Fruit fly (Drosophila melanogaster) whole organism, embryonic: ENCODE data around the gene alpha-Est7.

ENCODE experiments used
- Bgb ChIP-seq: fragments of 200-800 bp; sonication (Bioruptor generic); IDR thresholded peaks from 2 replicates; pipeline ENCODE4 v1.3.6; 2022; ENCODE audit warnings: missing biosample characterization, missing genetic modification characterization; ENCODE audit not compliant: partially characterized antibody
- CG1024 ChIP-seq: fragments of 200-800 bp; sonication (Bioruptor generic); IDR thresholded peaks from 2 replicates; pipeline ENCODE4 v1.3.6; 2022; ENCODE audit warnings: missing biosample characterization, missing genetic modification characterization
- CG10543 ChIP-seq: fragments of 200-800 bp; sonication (Bioruptor generic); optimal IDR thresholded peaks from 3 replicates; lab custom pipeline; 2017; ENCODE audit warnings: missing biosample characterization, mild to moderate bottlenecking, missing genetic modification characterization, moderate library complexity
- CG11723 ChIP-seq: fragments of 200-800 bp; sonication (Bioruptor generic); optimal IDR thresholded peaks from 2 replicates; lab custom pipeline; 2017; ENCODE audit warnings: missing biosample characterization, mild to moderate bottlenecking, missing genetic modification characterization
- CG12219 ChIP-seq: fragments of 200-800 bp; sonication (Bioruptor generic); optimal IDR thresholded peaks from 3 replicates; lab custom pipeline; 2018; ENCODE audit warnings: missing biosample characterization, mild to moderate bottlenecking, missing genetic modification characterization
- CG12769 ChIP-seq: fragments of 200-800 bp; sonication (Bioruptor generic); optimal IDR thresholded peaks from 2 replicates; lab custom pipeline; 2019; ENCODE audit warnings: missing biosample characterization, mild to moderate bottlenecking, missing genetic modification characterization, moderate library complexity
- CG13287 ChIP-seq: fragments of 200-800 bp; sonication (Bioruptor generic); IDR thresholded peaks from 2 replicates; pipeline ENCODE4 v1.3.6; 2022; ENCODE audit warnings: missing biosample characterization, missing genetic modification characterization; ENCODE audit not compliant: partially characterized antibody
- CG13296 ChIP-seq: fragments of 200-800 bp; sonication (Bioruptor generic); optimal IDR thresholded peaks from 3 replicates; lab custom pipeline; 2018; ENCODE audit warnings: missing biosample characterization, mild to moderate bottlenecking, missing genetic modification characterization
- CG13424 ChIP-seq: fragments of 200-800 bp; sonication (Bioruptor generic); optimal IDR thresholded peaks from 2 replicates; lab custom pipeline; 2019; ENCODE audit warnings: missing biosample characterization, mild to moderate bottlenecking, missing genetic modification characterization, moderate library complexity
- CG13894 ChIP-seq: fragments of 200-800 bp; sonication (Bioruptor generic); optimal IDR thresholded peaks from 3 replicates; lab custom pipeline; 2018; ENCODE audit warnings: missing biosample characterization, mild to moderate bottlenecking, missing genetic modification characterization, moderate library complexity
- CG14014 ChIP-seq: fragments of 200-800 bp; sonication (Bioruptor generic); IDR thresholded peaks from 2 replicates; pipeline ENCODE4 v1.3.6; 2022; ENCODE audit warnings: missing biosample characterization, missing genetic modification characterization
- CG15514 ChIP-seq: fragments of 200-800 bp; sonication (Bioruptor generic); optimal IDR thresholded peaks from 3 replicates; lab custom pipeline; 2017; ENCODE audit warnings: missing biosample characterization, missing genetic modification characterization, mild to moderate bottlenecking, moderate library complexity, missing genetic modification reagents
- CG15696 ChIP-seq: fragments of 200-800 bp; sonication (Bioruptor generic); optimal IDR thresholded peaks from 2 replicates; lab custom pipeline; 2019; ENCODE audit warnings: missing biosample characterization, mild to moderate bottlenecking, missing genetic modification characterization, moderate library complexity
- CG16779 ChIP-seq: fragments of 200-800 bp; sonication (Bioruptor generic); IDR thresholded peaks from 2 replicates; pipeline ENCODE4 v1.3.6; 2022; ENCODE audit warnings: missing biosample characterization, missing genetic modification characterization
- CG18619 ChIP-seq: fragments of 200-800 bp; sonication (Bioruptor generic); optimal IDR thresholded peaks from 3 replicates; lab custom pipeline; 2017; ENCODE audit warnings: missing biosample characterization, mild to moderate bottlenecking, missing genetic modification characterization
- CG32532 ChIP-seq: fragments of 200-800 bp; sonication (Bioruptor generic); IDR thresholded peaks from 2 replicates; pipeline ENCODE4 v1.3.6; 2022; ENCODE audit warnings: missing biosample characterization, missing genetic modification characterization
- CG34224 ChIP-seq: fragments of 200-800 bp; sonication (Bioruptor generic); IDR thresholded peaks from 3 replicates; pipeline ENCODE4 v1.3.6; 2022; ENCODE audit warnings: missing biosample characterization, missing genetic modification characterization; ENCODE audit not compliant: partially characterized antibody
- CG34376 ChIP-seq: fragments of 200-800 bp; sonication (Bioruptor generic); optimal IDR thresholded peaks from 2 replicates; lab custom pipeline; 2018; ENCODE audit warnings: missing biosample characterization, mild to moderate bottlenecking, missing genetic modification characterization
- CG34422 ChIP-seq: fragments of 200-800 bp; sonication (Bioruptor generic); IDR thresholded peaks from 3 replicates; pipeline ENCODE4 v1.3.6; 2022; ENCODE audit warnings: missing biosample characterization, missing genetic modification characterization
- CG42726 ChIP-seq: fragments of 200-800 bp; sonication (Bioruptor generic); IDR thresholded peaks from 2 replicates; pipeline ENCODE4 v1.3.6; 2022; ENCODE audit warnings: missing biosample characterization, missing genetic modification characterization; ENCODE audit not compliant: partially characterized antibody
- CG6175 ChIP-seq: fragments of 200-800 bp; sonication (Bioruptor generic); IDR thresholded peaks from 3 replicates; pipeline ENCODE4 v1.3.6; 2022; ENCODE audit warnings: missing biosample characterization, missing genetic modification characterization
- Dbx ChIP-seq: fragments of 200-800 bp; sonication (Bioruptor generic); IDR thresholded peaks from 3 replicates; pipeline ENCODE4 v1.3.6; 2022; ENCODE audit warnings: missing biosample characterization, missing genetic modification characterization
- Deaf1 ChIP-seq: fragments of 200-800 bp; optimal IDR thresholded peaks from 3 replicates; lab custom pipeline; 2019; ENCODE audit warnings: missing biosample characterization, mild to moderate bottlenecking, missing genetic modification characterization, moderate library complexity
- Eip74EF ChIP-seq, 2 experiments: fragments of 200-800 bp in 1 of 2; fragments of >200 bp in 1 of 2; sonication (Bioruptor generic) in 1 of 2; optimal IDR thresholded peaks; 2 replicates each; lab custom pipeline; 2017 to 2019; ENCODE audit warnings: missing biosample characterization in 2 of 2, missing genetic modification characterization in 2 of 2, mild to moderate bottlenecking in 1 of 2, moderate library complexity in 1 of 2
- Fer1 ChIP-seq: fragments of 200-800 bp; sonication (Bioruptor generic); optimal IDR thresholded peaks from 2 replicates; lab custom pipeline; 2017; ENCODE audit warnings: missing biosample characterization, mild to moderate bottlenecking, missing genetic modification characterization
- Fer3 ChIP-seq: fragments of 200-800 bp; sonication (Bioruptor generic); optimal IDR thresholded peaks from 2 replicates; lab custom pipeline; 2018; ENCODE audit warnings: missing biosample characterization, mild to moderate bottlenecking, missing genetic modification characterization, moderate library complexity
- H2.0 ChIP-seq: fragments of 200-800 bp; sonication (Bioruptor generic); IDR thresholded peaks from 2 replicates; pipeline ENCODE4 v1.3.6; 2022; ENCODE audit warnings: missing biosample characterization, missing genetic modification characterization
- Hr78 ChIP-seq, 2 experiments: fragments of 200-800 bp in 1 of 2; fragments of >200 bp in 1 of 2; sonication (Bioruptor generic) in 1 of 2; optimal IDR thresholded peaks; 2 replicates each; lab custom pipeline; 2017 to 2019; ENCODE audit warnings: missing biosample characterization in 2 of 2, missing genetic modification characterization in 2 of 2, mild to moderate bottlenecking in 1 of 2, moderate library complexity in 1 of 2
- Neu2 ChIP-seq: fragments of 200-800 bp; sonication (Bioruptor generic); optimal IDR thresholded peaks from 3 replicates; lab custom pipeline; 2016; ENCODE audit warnings: missing biosample characterization, missing genetic modification characterization, borderline replicate concordance
- Oaz ChIP-seq: fragments of 200-800 bp; sonication (Bioruptor generic); IDR thresholded peaks from 2 replicates; pipeline ENCODE4 v1.3.6; 2022; ENCODE audit warnings: missing biosample characterization, missing genetic modification characterization
- Pdp1 ChIP-seq, 2 experiments: fragments of 200-800 bp; sonication (Bioruptor generic); optimal IDR thresholded peaks; 3 replicates each; lab custom pipeline; 2016; ENCODE audit warnings: missing biosample characterization in 2 of 2, missing genetic modification characterization in 2 of 2, mild to moderate bottlenecking in 1 of 2, moderate library complexity in 1 of 2
- Sox102F ChIP-seq: fragments of 200-800 bp; sonication (Bioruptor generic); optimal IDR thresholded peaks from 2 replicates; lab custom pipeline; 2018; ENCODE audit warnings: missing biosample characterization, mild to moderate bottlenecking, missing genetic modification characterization, moderate library complexity
- Trl ChIP-seq, 3 experiments: fragments of >200 bp in 2 of 3; fragments of 200-800 bp in 1 of 3; sonication (Bioruptor generic) in 1 of 3; optimal IDR thresholded peaks; 2 replicates in 1 of 3; 3 replicates in 2 of 3; lab custom pipeline; 2016 to 2017; ENCODE audit warnings: missing biosample characterization in 1 of 3, missing genetic modification characterization in 1 of 3
- ac ChIP-seq: fragments of 200-800 bp; sonication (Bioruptor generic); optimal IDR thresholded peaks from 3 replicates; lab custom pipeline; 2017; ENCODE audit warnings: missing biosample characterization, mild to moderate bottlenecking, missing genetic modification characterization
- cg ChIP-seq: fragments of 200-800 bp; sonication (Bioruptor generic); optimal IDR thresholded peaks from 3 replicates; lab custom pipeline; 2019; ENCODE audit warnings: missing biosample characterization, mild to moderate bottlenecking, missing genetic modification characterization, moderate library complexity
- exex ChIP-seq: fragments of 200-800 bp; sonication (Bioruptor generic); optimal IDR thresholded peaks from 4 replicates; lab custom pipeline; 2018; ENCODE audit warnings: missing biosample characterization, mild to moderate bottlenecking, missing genetic modification characterization, moderate library complexity
- gce ChIP-seq: fragments of 200-800 bp; sonication (Bioruptor generic); IDR thresholded peaks from 3 replicates; pipeline ENCODE4 v1.3.6; 2022; ENCODE audit warnings: missing biosample characterization, missing genetic modification characterization
- kni ChIP-seq: fragments of 200-800 bp; sonication (Bioruptor generic); optimal IDR thresholded peaks from 3 replicates; lab custom pipeline; 2017; ENCODE audit warnings: mild to moderate bottlenecking, missing biosample characterization, missing genetic modification reagents, missing genetic modification characterization
- mirr ChIP-seq: fragments of 200-800 bp; sonication (Bioruptor generic); optimal IDR thresholded peaks from 3 replicates; lab custom pipeline; 2018; ENCODE audit warnings: missing biosample characterization, mild to moderate bottlenecking, missing genetic modification characterization
- onecut ChIP-seq: fragments of 200-800 bp; sonication (Bioruptor generic); IDR thresholded peaks from 2 replicates; pipeline ENCODE4 v1.3.6; 2022; ENCODE audit warnings: missing biosample characterization, missing genetic modification characterization
- pfk ChIP-seq: fragments of 200-800 bp; sonication (Bioruptor generic); optimal IDR thresholded peaks from 2 replicates; lab custom pipeline; 2018; ENCODE audit warnings: missing biosample characterization, mild to moderate bottlenecking, missing genetic modification characterization, moderate library complexity
- psq ChIP-seq: fragments of 200-800 bp; sonication (Bioruptor generic); optimal IDR thresholded peaks from 2 replicates; lab custom pipeline; 2017; ENCODE audit warnings: missing biosample characterization, missing genetic modification characterization
- sd ChIP-seq: fragments of 200-800 bp; sonication (Bioruptor generic); optimal IDR thresholded peaks from 3 replicates; lab custom pipeline; 2018; ENCODE audit warnings: missing biosample characterization, mild to moderate bottlenecking, missing genetic modification characterization, moderate library complexity
- sens-2 ChIP-seq: fragments of 200-800 bp; sonication (Bioruptor generic); IDR thresholded peaks from 2 replicates; pipeline ENCODE4 v1.3.6; 2022; ENCODE audit warnings: missing biosample characterization, missing genetic modification characterization
- sqz ChIP-seq: fragments of 200-800 bp; sonication (Bioruptor generic); optimal IDR thresholded peaks from 3 replicates; lab custom pipeline; 2018; ENCODE audit warnings: missing biosample characterization, mild to moderate bottlenecking, missing genetic modification characterization
- tna ChIP-seq: fragments of 200-800 bp; sonication (Bioruptor generic); IDR thresholded peaks from 2 replicates; pipeline ENCODE4 v1.3.6; 2022; ENCODE audit warnings: missing biosample characterization, missing genetic modification characterization; ENCODE audit not compliant: partially characterized antibody
- zen2 ChIP-seq: fragments of 200-800 bp; sonication (Bioruptor generic); IDR thresholded peaks from 3 replicates; pipeline ENCODE4 v1.3.6; 2022; ENCODE audit warnings: missing biosample characterization, missing genetic modification characterization; ENCODE audit not compliant: partially characterized antibody

Gene alpha-Est7

DNA sequence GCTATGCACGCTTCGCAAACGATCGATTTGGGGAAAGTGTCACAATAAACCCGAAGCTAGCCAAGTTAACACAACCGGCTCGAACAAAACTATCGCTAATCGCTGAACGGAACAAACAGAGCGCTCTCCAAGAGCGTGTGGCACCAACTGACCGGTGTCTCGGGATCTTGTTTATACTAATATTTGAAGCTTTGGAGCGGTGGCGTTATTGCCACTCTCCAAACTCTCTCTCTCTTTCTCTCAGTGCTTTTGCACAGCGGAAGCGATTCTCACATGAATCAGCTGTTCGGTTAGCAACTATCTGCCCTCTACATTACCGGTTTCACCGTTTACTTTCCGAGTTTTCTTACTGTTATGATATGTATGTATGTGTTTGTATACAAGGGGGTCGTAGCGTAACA is 32.1 kb downstream of the alpha-Est7 start:
- no peak for TF ChIP-seq CG18619
- TF ChIP-seq Bgb (GFP tag; lab: Robert Waterston, UW): peak; percentile 63; the same call in 1 of the 2 replicates
- no peak for TF ChIP-seq CG13424 (tag; lab: Kevin White, UChicago)
- TF ChIP-seq H2.0 (GFP tag; lab: Robert Waterston, UW): no peak
- peak; percentile 89 for TF ChIP-seq CG12769 (tag; lab: Kevin White, UChicago)
- no peak for TF ChIP-seq Fer3 (tag; lab: Kevin White, UChicago)
- TF ChIP-seq mirr (GFP tag; lab: Kevin White, UChicago): peak; percentile 87
- peak; percentile 6 for TF ChIP-seq exex (tag; lab: Kevin White, UChicago)
- 0 out of 3 replicates have a peak, but pooled peaks have one; percentile 60 for TF ChIP-seq CG6175 (GFP tag; lab: Robert Waterston, UW)
- no peak for TF ChIP-seq CG11723 (GFP tag; lab: Kevin White, UChicago)
- TF ChIP-seq CG14014 (GFP tag; lab: Robert Waterston, UW): no peak; the same call in 1 of the 2 replicates
- no peak for TF ChIP-seq Neu2 (GFP tag; lab: Kevin White, UChicago)
- peak; percentile 41 for TF ChIP-seq cg (GFP tag; lab: Kevin White, UChicago)
- peak; percentile 47; the same call in 1 of the 3 replicates for TF ChIP-seq CG34422 (GFP tag; lab: Robert Waterston, UW)
- peak in 1 of 2 experiments; percentile 27 for TF ChIP-seq Hr78 (GFP tag; optimal IDR thresholded peaks at IDR 0.05; lab: Kevin White, UChicago)
- TF ChIP-seq CG34376 (GFP tag; lab: Kevin White, UChicago): peak; percentile 41
- peak; percentile 74 for TF ChIP-seq kni
- no peak for TF ChIP-seq CG15696 (tag; lab: Kevin White, UChicago)
- TF ChIP-seq psq: no peak
- TF ChIP-seq sd (tag; lab: Kevin White, UChicago): peak; percentile 1
- TF ChIP-seq Deaf1 (tag; lab: Kevin White, UChicago): peak; percentile 74
- TF ChIP-seq pfk (GFP tag; lab: Kevin White, UChicago): peak; percentile 22
- no peak for TF ChIP-seq gce (GFP tag; lab: Robert Waterston, UW)
- peak; percentile 29; the same call in 1 of the 2 replicates for TF ChIP-seq CG42726 (GFP tag; lab: Robert Waterston, UW)
- TF ChIP-seq CG32532: peak; percentile 67; the same call in 1 of the 2 replicates
- TF ChIP-seq sens-2 (GFP tag; lab: Robert Waterston, UW): 0 out of 2 replicates have a peak, but pooled peaks have one; percentile 6
- TF ChIP-seq Dbx (GFP tag; lab: Robert Waterston, UW): peak; percentile 52; the same call in 2 of the 3 replicates
- TF ChIP-seq CG1024: peak; percentile 23; the same call in 1 of the 2 replicates
- TF ChIP-seq tna (GFP tag; lab: Robert Waterston, UW): 0 out of 2 replicates have a peak, but pooled peaks have one; percentile 41
- TF ChIP-seq Fer1 (GFP tag; lab: Kevin White, UChicago): peak; percentile 32
- TF ChIP-seq Trl (optimal IDR thresholded peaks at IDR 0.05; lab: Kevin White, UChicago): peak; percentile 71 to 91
- peak; percentile 19 for TF ChIP-seq Trl (GFP tag; optimal IDR thresholded peaks at IDR 0.05; lab: Kevin White, UChicago)
- TF ChIP-seq CG13894: peak; percentile 30
- peak; percentile 40 for TF ChIP-seq CG13296
- peak; percentile 3 for TF ChIP-seq CG12219 (GFP tag; lab: Kevin White, UChicago)
- TF ChIP-seq Sox102F: no peak
- peak; percentile 51 for TF ChIP-seq CG34224 (GFP tag; lab: Robert Waterston, UW)
- TF ChIP-seq Pdp1 (GFP tag; optimal IDR thresholded peaks at IDR 0.05; lab: Kevin White, UChicago): peak in 1 of 2 experiments; percentile 31
- peak; percentile 49; the same call in 1 of the 2 replicates for TF ChIP-seq CG13287 (GFP tag; lab: Robert Waterston, UW)
- no peak for TF ChIP-seq ac (GFP tag; lab: Kevin White, UChicago)
- TF ChIP-seq CG15514 (GFP tag; lab: Kevin White, UChicago): peak; percentile 9
- 0 out of 2 replicates have a peak, but pooled peaks have one; percentile 18 for TF ChIP-seq CG16779
- TF ChIP-seq sqz (GFP tag; lab: Kevin White, UChicago): no peak
- no peak for TF ChIP-seq Oaz (GFP tag; lab: Robert Waterston, UW)
- TF ChIP-seq zen2 (GFP tag; lab: Robert Waterston, UW): peak; percentile 29; the same call in 1 of the 3 replicates
- peak; percentile 46; the same call in 1 of the 2 replicates for TF ChIP-seq onecut (GFP tag; lab: Robert Waterston, UW)
- TF ChIP-seq Eip74EF (GFP tag; optimal IDR thresholded peaks at IDR 0.05; lab: Kevin White, UChicago): peak in 1 of 2 experiments; percentile 91
- peak; percentile 28 for TF ChIP-seq CG10543 (GFP tag; lab: Kevin White, UChicago)
